Worm (Caenorhabditis elegans): ENCODE data around the gene W04G3.12.

The W04G3.12 gene

DNA sequence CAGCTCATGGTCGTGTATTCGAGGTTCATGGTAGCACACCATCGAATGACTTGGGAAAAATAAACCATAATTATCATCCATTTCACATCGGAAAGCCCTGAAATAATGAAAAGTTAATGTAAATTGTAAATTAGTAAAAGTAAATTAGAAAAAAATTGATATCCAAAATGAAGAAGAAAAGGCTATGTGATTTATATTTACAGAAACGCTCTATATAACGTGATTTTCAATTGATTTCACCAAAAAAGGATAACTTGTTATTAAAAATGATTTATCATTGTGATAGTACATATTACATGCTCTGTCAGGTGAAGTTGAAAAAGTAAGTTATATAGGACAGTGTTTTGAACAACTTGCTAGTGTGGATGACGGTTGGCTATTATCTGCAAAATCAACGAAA lies 33.8 kb downstream of the W04G3.12 start, which contains the start of gene C09F12.3:
Gene C09F12.3, minus strand, starts transcription at position 101 of the 400 bp plus-strand sequence.
- TF ChIP-seq nhr-237 (tag; optimal IDR thresholded peaks at IDR 0.05) = no peak
- TF ChIP-seq sox-4 (tag; optimal IDR thresholded peaks at IDR 0.05) = no peak
- no peak for TF ChIP-seq tlp-1 (tag; optimal IDR thresholded peaks at IDR 0.05)
- TF ChIP-seq ces-1 (GFP tag; optimal IDR thresholded peaks at IDR 0.05) = no peak
- TF ChIP-seq nhr-90 (tag; optimal IDR thresholded peaks at IDR 0.05; ENCODE audit: poor library complexity) = no peak
- no peak for TF ChIP-seq jun-1 (tag; optimal IDR thresholded peaks at IDR 0.05)
- no peak for TF ChIP-seq ama-1 (optimal IDR thresholded peaks at IDR 0.05)
- TF ChIP-seq alr-1 (tag; optimal IDR thresholded peaks at IDR 0.05; ENCODE audit: borderline replicate concordance) = no peak
- no peak for TF ChIP-seq nhr-71 (tag; optimal IDR thresholded peaks at IDR 0.05)
- no peak for TF ChIP-seq lir-3 (tag; optimal IDR thresholded peaks at IDR 0.05; ENCODE audit: poor library complexity)
- TF ChIP-seq lin-35 (GFP tag; optimal IDR thresholded peaks at IDR 0.05) = no peak
- TF ChIP-seq irx-1 (tag; optimal IDR thresholded peaks at IDR 0.05) = no peak
- TF ChIP-seq unc-86 (tag; optimal IDR thresholded peaks at IDR 0.05) = no peak
- no peak for TF ChIP-seq tbx-2 (tag; optimal IDR thresholded peaks at IDR 0.05)
- TF ChIP-seq lin-15B (tag; optimal IDR thresholded peaks at IDR 0.05) = no peak

DNA sequence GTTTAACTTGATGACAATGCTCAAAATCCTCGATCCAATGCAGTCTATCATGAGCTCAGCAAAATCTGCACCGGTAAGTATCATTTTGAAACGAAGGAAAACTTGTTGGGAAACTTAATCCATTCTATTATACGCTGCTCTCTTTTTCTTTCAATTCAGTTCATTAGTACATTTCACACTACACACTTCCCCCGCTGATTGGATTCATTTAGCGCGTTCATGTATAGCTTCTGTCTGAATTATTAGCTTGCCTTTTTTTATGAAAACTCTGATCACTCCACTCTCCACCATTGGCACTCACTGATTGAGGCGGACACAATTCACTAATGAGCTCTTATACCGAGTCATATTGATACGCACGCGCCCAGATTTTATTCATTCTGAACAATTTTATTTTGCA lies 38.4 kb downstream of the W04G3.12 start:
- TF ChIP-seq efl-1 (optimal IDR thresholded peaks at IDR 0.05) = no peak
- peak in 1 of 2 experiments; percentile 56 for TF ChIP-seq efl-1 (GFP tag; optimal IDR thresholded peaks at IDR 0.05 in 1 of 2)
- no peak for TF ChIP-seq nhr-47 (tag; optimal IDR thresholded peaks at IDR 0.05)
- peak; percentile 26 for TF ChIP-seq lin-14 (GFP tag; optimal IDR thresholded peaks at IDR 0.05)
- TF ChIP-seq dsc-1 (tag; optimal IDR thresholded peaks at IDR 0.05) = peak; percentile 38

DNA sequence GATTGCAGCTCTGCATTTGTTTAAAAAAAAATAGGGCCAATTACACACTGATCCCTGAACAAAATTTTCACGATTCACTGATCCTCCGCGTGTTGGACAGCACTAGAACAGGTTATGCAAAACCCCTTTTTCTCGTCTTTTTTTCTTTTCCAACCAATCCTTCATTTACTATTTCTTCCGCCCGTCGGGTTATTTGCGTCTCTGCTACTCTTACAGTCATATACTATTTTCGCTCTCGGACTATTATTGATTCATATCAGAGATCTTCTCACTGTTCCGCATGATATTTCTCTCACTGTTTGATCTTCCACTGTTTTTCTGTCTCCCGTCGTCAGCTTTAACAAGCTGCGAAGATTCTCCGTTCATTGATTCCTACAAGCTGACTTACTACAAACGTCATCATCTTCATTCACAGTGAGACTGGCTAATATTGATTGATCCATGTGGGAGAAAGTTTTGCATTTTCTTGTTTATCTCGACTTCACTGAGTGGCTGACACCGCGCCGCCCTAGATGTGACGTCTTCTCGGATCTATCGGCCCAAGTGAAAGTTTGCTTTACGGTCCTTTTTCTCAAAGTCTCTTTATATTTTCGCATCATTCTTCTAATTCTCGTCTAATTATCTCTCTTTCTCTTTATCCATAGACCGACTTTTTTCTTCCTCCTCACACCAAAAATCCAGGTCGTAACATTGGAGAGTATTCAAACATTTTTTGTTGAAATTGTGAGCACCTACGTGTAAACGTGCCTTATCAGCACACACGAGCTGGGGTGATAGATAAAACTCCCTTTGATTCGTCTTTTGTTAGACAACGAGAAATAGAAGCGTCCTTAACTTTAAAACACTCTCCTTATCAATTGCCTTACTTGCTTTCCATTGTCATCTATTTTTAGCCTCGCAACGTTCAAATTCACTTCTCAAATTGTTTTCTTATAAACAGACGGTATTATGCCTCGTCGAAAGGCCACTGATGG lies 40.2 kb downstream of the W04G3.12 start:
- TF ChIP-seq C16A3.4 (tag; optimal IDR thresholded peaks at IDR 0.05) = no peak
- no peak for TF ChIP-seq unc-130 (tag; optimal IDR thresholded peaks at IDR 0.05)
- no peak for TF ChIP-seq aly-2 (tag; optimal IDR thresholded peaks at IDR 0.05)
- peak; percentile 8 for TF ChIP-seq swsn-7 (tag; optimal IDR thresholded peaks at IDR 0.05)
- TF ChIP-seq egl-13 (tag; optimal IDR thresholded peaks at IDR 0.05) = no peak
- peak; percentile 43 for TF ChIP-seq snu-23 (GFP tag; optimal IDR thresholded peaks at IDR 0.05)
- no peak for TF ChIP-seq unc-98 (GFP tag; IDR thresholded peaks at IDR 0.05)
- TF ChIP-seq lin-35 (GFP tag; optimal IDR thresholded peaks at IDR 0.05) = peak in 1 of 2 experiments; percentile 3
- no peak for TF ChIP-seq dpl-1 (GFP tag; optimal IDR thresholded peaks at IDR 0.05)
- TF ChIP-seq nhr-20 (tag; optimal IDR thresholded peaks at IDR 0.05) = peak; percentile 12
- TF ChIP-seq mab-9 (GFP tag; IDR thresholded peaks at IDR 0.05) = no peak
- no peak for TF ChIP-seq mep-1 (tag; optimal IDR thresholded peaks at IDR 0.05)
- TF ChIP-seq sptf-1 (tag; optimal IDR thresholded peaks at IDR 0.05) = no peak
- no peak for TF ChIP-seq nhr-19 (GFP tag; conservative IDR thresholded peaks at IDR 0.05)
- no peak for TF ChIP-seq vab-15 (tag; optimal IDR thresholded peaks at IDR 0.05)
- TF ChIP-seq unc-62 (GFP tag; optimal IDR thresholded peaks at IDR 0.05) = no peak
- no peak for TF ChIP-seq alr-1 (tag; optimal IDR thresholded peaks at IDR 0.05; ENCODE audit: borderline replicate concordance)
- TF ChIP-seq egl-27 (tag; optimal IDR thresholded peaks at IDR 0.05) = no peak
- peak in 1 of 2 experiments; percentile 11 for TF ChIP-seq lsy-2 (tag; optimal IDR thresholded peaks at IDR 0.05)
- TF ChIP-seq ceh-8 (GFP tag; optimal IDR thresholded peaks at IDR 0.05) = no peak
- peak; percentile 68 for TF ChIP-seq nhr-85 (tag)
- TF ChIP-seq efl-1 (optimal IDR thresholded peaks at IDR 0.05) = peak in 1 of 2 experiments; percentile 6
- TF ChIP-seq efl-1 (GFP tag; optimal IDR thresholded peaks at IDR 0.05 in 1 of 2) = no peak
- TF ChIP-seq sup-37 (GFP tag; optimal IDR thresholded peaks at IDR 0.05) = no peak
- TF ChIP-seq ceh-88 (GFP tag; IDR thresholded peaks at IDR 0.05) = no peak
- peak in 1 of 6 experiments; percentile 27 for TF ChIP-seq elt-3 (tag; optimal IDR thresholded peaks at IDR 0.05)
- peak; percentile 82 for TF ChIP-seq elt-2 (tag; optimal IDR thresholded peaks at IDR 0.05)
- TF ChIP-seq grh-1 (GFP tag; IDR thresholded peaks at IDR 0.05) = peak; percentile 78
- peak; percentile 99 for TF ChIP-seq blmp-1 (tag; optimal IDR thresholded peaks at IDR 0.05)
- peak; percentile 6 for TF ChIP-seq lir-3 (tag; optimal IDR thresholded peaks at IDR 0.05; ENCODE audit: poor library complexity)
- TF ChIP-seq unc-30 (tag; optimal IDR thresholded peaks at IDR 0.05) = no peak
- TF ChIP-seq Y116A8C.19 (tag; optimal IDR thresholded peaks at IDR 0.05; ENCODE audit: borderline replicate concordance) = no peak

Data from whole organism, L1 larva.